Fruit fly (Drosophila melanogaster): ENCODE data around the gene ocn.

Gene ocn

dm6 chr3R:30066004-30066403 lies 28.5 kb upstream of the ocn start:
- no peak for TF ChIP-seq CG15710 (tag; optimal IDR thresholded peaks at IDR 0.05)
- TF ChIP-seq EcR (GFP tag; optimal IDR thresholded peaks at IDR 0.05): peak; percentile 83
- TF ChIP-seq rn (GFP tag; IDR thresholded peaks at IDR 0.05): no peak
- TF ChIP-seq CG32121 (GFP tag; IDR thresholded peaks at IDR 0.05): no peak
- TF ChIP-seq gl (tag; optimal IDR thresholded peaks at IDR 0.05): no peak
- no peak for TF ChIP-seq CG8159 (tag; optimal IDR thresholded peaks at IDR 0.05)

- TF ChIP-seq D1 (tag; optimal IDR thresholded peaks at IDR 0.05) (no peak), gl (tag; optimal IDR thresholded peaks at IDR 0.05) (no peak), Snoo (tag; optimal IDR thresholded peaks at IDR 0.05) (no peak), CG12605 (GFP tag; IDR thresholded peaks at IDR 0.05) (no peak), Pif1A (GFP tag; optimal IDR thresholded peaks at IDR 0.05) (no peak), Ets98B (GFP tag; IDR thresholded peaks at IDR 0.05) (no peak), fd96Ca (GFP tag; IDR thresholded peaks at IDR 0.05) (no peak), CG14655 (GFP tag; optimal IDR thresholded peaks at IDR 0.05) (no peak), CG10348 (GFP tag; IDR thresholded peaks at IDR 0.05) (no peak), CG4496 (GFP tag; IDR thresholded peaks at IDR 0.05) (no peak), CG32121 (GFP tag; IDR thresholded peaks at IDR 0.05) (no peak), CG9948 (tag; optimal IDR thresholded peaks at IDR 0.05) (no peak), CG34367 (tag; optimal IDR thresholded peaks at IDR 0.05) (no peak), EcR (GFP tag; optimal IDR thresholded peaks at IDR 0.05) (no peak), CG8159 (tag; optimal IDR thresholded peaks at IDR 0.05) (no peak)
These were observed 26.2 kb upstream of the ocn start for dm6 chr3R:30063704-30064103.

dm6 chr3R:30062543-30062942 lies 25.0 kb upstream of the ocn start:
- TF ChIP-seq EcR (GFP tag; optimal IDR thresholded peaks at IDR 0.05): peak; percentile 1
- TF ChIP-seq fd96Ca (GFP tag; IDR thresholded peaks at IDR 0.05): no peak

- TF ChIP-seq CG32121 (GFP tag; IDR thresholded peaks at IDR 0.05) (no peak), Ets98B (GFP tag; IDR thresholded peaks at IDR 0.05) (no peak), CG14655 (GFP tag; optimal IDR thresholded peaks at IDR 0.05) (no peak)
These were observed 24.4 kb upstream of the ocn start for dm6 chr3R:30061980-30062379.

dm6 chr3R:30061154-30061482 lies 23.6 kb upstream of the ocn start:
- TF ChIP-seq CG10348 (GFP tag; IDR thresholded peaks at IDR 0.05): peak; percentile 40; the same call in 1 of the 2 replicates
- peak; percentile 41 for TF ChIP-seq EcR (GFP tag; optimal IDR thresholded peaks at IDR 0.05)
- TF ChIP-seq CG8301 (tag; optimal IDR thresholded peaks at IDR 0.05): peak; percentile 87
- peak; percentile 85 for TF ChIP-seq gl (tag; optimal IDR thresholded peaks at IDR 0.05)
- peak; percentile 83 for TF ChIP-seq D1 (tag; optimal IDR thresholded peaks at IDR 0.05)
- TF ChIP-seq CG9948 (tag; optimal IDR thresholded peaks at IDR 0.05): peak; percentile 86
- TF ChIP-seq CG14655 (GFP tag; optimal IDR thresholded peaks at IDR 0.05): peak; percentile 83
- TF ChIP-seq CG12605 (GFP tag; IDR thresholded peaks at IDR 0.05): peak; percentile 92
- peak; percentile 81 for TF ChIP-seq CG34367 (tag; optimal IDR thresholded peaks at IDR 0.05)
- peak; percentile 91 for TF ChIP-seq rn (GFP tag; IDR thresholded peaks at IDR 0.05)
- TF ChIP-seq CG17806 (tag; optimal IDR thresholded peaks at IDR 0.05): peak; percentile 95
- TF ChIP-seq CG13204 (GFP tag; optimal IDR thresholded peaks at IDR 0.05): peak; percentile 67
- peak; percentile 94 for TF ChIP-seq CG32121 (GFP tag; IDR thresholded peaks at IDR 0.05)
- peak; percentile 92 for TF ChIP-seq fd96Ca (GFP tag; IDR thresholded peaks at IDR 0.05)
- peak; percentile 96 for TF ChIP-seq CG4496 (GFP tag; IDR thresholded peaks at IDR 0.05)
- TF ChIP-seq Snoo (tag; optimal IDR thresholded peaks at IDR 0.05): peak; percentile 95
- TF ChIP-seq Pif1B (GFP tag; optimal IDR thresholded peaks at IDR 0.05): peak; percentile 96
- peak; percentile 96 for TF ChIP-seq Ets98B (GFP tag; IDR thresholded peaks at IDR 0.05)
- TF ChIP-seq Pif1A (GFP tag; optimal IDR thresholded peaks at IDR 0.05): peak; percentile 95
- peak; percentile 94 for TF ChIP-seq CG8159 (tag; optimal IDR thresholded peaks at IDR 0.05)
- TF ChIP-seq CG15710 (tag; optimal IDR thresholded peaks at IDR 0.05): peak; percentile 89

- TF ChIP-seq gl (tag; optimal IDR thresholded peaks at IDR 0.05) (no peak), rn (GFP tag; IDR thresholded peaks at IDR 0.05) (no peak), EcR (GFP tag; optimal IDR thresholded peaks at IDR 0.05) (no peak), Pif1A (GFP tag; optimal IDR thresholded peaks at IDR 0.05) (no peak)
These were observed 23.1 kb upstream of the ocn start for dm6 chr3R:30060451-30061153.

- TF ChIP-seq CG8159 (tag; optimal IDR thresholded peaks at IDR 0.05): peak; percentile 31
- TF ChIP-seq gl (tag; optimal IDR thresholded peaks at IDR 0.05): no peak
- peak; percentile 85 for TF ChIP-seq EcR (GFP tag; optimal IDR thresholded peaks at IDR 0.05)
These were observed 22.4 kb upstream of the ocn start for dm6 chr3R:30059944-30060343.
